Fruit fly (Drosophila melanogaster): ENCODE measurements around the gene ATPsynCF6.

Gene ATPsynCF6

DNA sequence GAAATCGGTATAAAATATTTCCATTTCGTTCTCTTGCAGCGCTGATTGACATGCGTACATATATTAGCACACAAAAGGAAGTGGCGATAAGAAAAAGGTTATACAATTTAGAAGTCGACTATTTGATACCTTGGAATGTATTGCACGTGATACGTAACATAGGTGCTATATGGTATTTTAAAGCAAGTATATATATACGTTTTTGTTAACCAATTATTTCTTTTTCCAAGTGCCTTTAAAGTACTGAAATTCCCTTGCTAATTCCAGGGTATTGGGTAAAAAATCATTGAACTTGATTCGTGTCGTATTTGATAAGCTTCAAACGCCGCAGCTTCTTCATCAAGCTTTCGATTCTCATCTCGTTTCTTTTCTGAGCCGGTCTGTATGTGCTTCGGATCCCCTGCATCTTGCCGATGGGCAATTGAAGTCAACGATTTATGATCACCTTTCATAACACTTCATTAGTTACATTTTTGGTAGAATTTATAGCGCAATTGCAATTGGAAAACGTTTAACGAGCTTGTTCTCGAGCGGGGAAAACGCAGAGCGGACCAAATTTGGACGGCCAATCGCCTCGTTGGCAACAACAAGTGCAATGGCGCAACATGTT is 7.8 kb upstream of the ATPsynCF6 start, which contains the start of gene CG4408 (continued):
- peak; percentile 4 for TF ChIP-seq fd3F (GFP tag; optimal IDR thresholded peaks at IDR 0.05)
- no peak for TF ChIP-seq CG17568 (GFP tag; optimal IDR thresholded peaks at IDR 0.05)
- TF ChIP-seq lab (GFP tag; optimal IDR thresholded peaks at IDR 0.05) = peak; percentile 73
- no peak for TF ChIP-seq ap (GFP tag; IDR thresholded peaks at IDR 0.05)
- no peak for TF ChIP-seq CG4617 (GFP tag; optimal IDR thresholded peaks at IDR 0.05; ENCODE audit: borderline replicate concordance)
- TF ChIP-seq CG6813 (GFP tag; optimal IDR thresholded peaks at IDR 0.05) = peak; percentile 50
- no peak for TF ChIP-seq Hand (GFP tag; optimal IDR thresholded peaks at IDR 0.05)
- no peak for TF ChIP-seq Trl (optimal IDR thresholded peaks at IDR 0.05)
- TF ChIP-seq Trl (GFP tag; optimal IDR thresholded peaks at IDR 0.05) = peak; percentile 20
- no peak for TF ChIP-seq yki (optimal IDR thresholded peaks at IDR 0.05)
- TF ChIP-seq B-H1 (GFP tag; IDR thresholded peaks at IDR 0.05) = no peak
- peak; percentile 68 for TF ChIP-seq Ada2b (GFP tag; IDR thresholded peaks at IDR 0.05)
- TF ChIP-seq ems (GFP tag; optimal IDR thresholded peaks at IDR 0.05) = no peak
- TF ChIP-seq mam (GFP tag; optimal IDR thresholded peaks at IDR 0.05) = peak; percentile 53

DNA sequence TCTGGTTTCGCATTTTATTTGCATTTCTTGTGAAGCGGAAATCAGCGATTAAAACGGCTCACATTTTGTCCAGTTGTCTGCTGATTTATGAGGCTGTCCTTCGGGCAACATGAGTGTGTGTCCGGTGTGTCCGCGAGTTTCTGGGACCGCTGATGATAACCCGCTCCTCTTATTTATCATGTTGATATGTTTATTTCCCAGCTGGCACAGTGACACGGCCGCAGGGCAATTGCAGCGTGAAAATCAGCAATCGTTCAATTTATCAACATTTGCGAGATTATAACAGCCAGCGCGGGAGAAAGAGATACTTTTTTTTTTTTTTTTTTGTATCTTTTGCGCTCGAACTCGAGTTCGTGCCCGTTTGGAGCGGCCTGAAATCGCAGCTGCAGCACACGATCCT is 4.5 kb upstream of the ATPsynCF6 start:
- peak; percentile 46 for TF ChIP-seq sens (GFP tag)
- TF ChIP-seq Lpt (GFP tag; optimal IDR thresholded peaks at IDR 0.05) = no peak
- TF ChIP-seq Ets65A (GFP tag) = peak; percentile 16
- TF ChIP-seq CG16779 (GFP tag; IDR thresholded peaks at IDR 0.05) = 0 out of 2 replicates have a peak, but pooled peaks have one; percentile 19

DNA sequence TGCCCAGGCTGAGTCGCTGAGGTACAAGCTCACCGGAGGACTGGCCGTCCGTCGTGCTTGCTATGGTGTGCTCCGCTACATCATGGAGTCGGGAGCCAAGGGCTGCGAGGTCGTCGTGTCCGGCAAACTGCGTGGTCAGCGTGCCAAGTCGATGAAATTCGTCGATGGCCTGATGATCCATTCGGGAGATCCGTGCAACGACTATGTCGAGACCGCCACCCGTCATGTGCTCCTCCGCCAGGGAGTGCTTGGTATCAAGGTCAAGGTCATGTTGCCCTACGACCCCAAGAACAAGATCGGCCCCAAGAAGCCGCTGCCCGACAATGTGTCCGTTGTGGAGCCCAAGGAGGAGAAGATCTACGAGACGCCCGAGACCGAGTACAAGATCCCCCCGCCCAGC is 3.6 kb upstream of the ATPsynCF6 start:
- TF ChIP-seq tin (GFP tag; optimal IDR thresholded peaks at IDR 0.05) (no peak), Med (GFP tag) (peak; percentile 71), CG8478 (optimal IDR thresholded peaks at IDR 0.05) (peak; percentile 7), Ets65A (GFP tag) (peak; percentile 78), hbn (GFP tag; IDR thresholded peaks at IDR 0.05; ENCODE audit: partially characterized antibody) (0 out of 2 replicates have a peak, but pooled peaks have one; percentile 21)

DNA sequence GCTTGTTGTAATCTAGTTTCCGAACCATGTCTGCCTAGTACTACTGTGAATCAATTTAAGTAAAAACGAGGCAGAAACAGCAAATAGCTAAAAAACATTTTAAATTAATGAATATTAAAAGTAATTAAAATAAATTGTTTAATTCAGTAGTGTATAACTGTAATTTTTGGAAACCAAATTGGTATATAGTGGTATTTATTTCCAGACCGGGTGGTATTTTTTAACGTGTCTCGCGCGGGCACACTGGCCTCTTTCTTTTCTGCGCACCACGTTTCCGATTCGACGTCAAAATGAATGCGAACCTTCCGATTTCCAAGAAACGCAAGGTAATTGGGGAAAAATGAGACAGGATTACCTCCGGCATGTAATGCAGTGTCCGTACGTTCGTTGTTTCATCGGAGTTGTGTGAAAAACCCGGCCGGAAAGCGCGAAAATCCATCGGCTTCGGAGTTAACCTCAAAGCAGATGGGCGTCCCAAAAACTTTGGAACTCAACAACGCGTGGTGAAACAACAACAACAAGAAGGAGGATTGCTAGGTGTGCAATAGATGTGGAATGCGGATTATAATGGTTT is 2.8 kb upstream of the ATPsynCF6 start, which contains the start of gene RpS3:
TSS of gene RpS3 (plus strand) at position 248 of the 574 bp plus-strand sequence.
- TF ChIP-seq Dp (GFP tag; optimal IDR thresholded peaks at IDR 0.05) = peak; percentile 31
- TF ChIP-seq CG1603 (tag; optimal IDR thresholded peaks at IDR 0.05) = peak; percentile 12
- TF ChIP-seq CG4328 (GFP tag; optimal IDR thresholded peaks at IDR 0.05) = peak; percentile 12
- peak; percentile 32 for TF ChIP-seq CG9727 (GFP tag; optimal IDR thresholded peaks at IDR 0.05)
- no peak for TF ChIP-seq CG14860 (GFP tag; IDR thresholded peaks at IDR 0.05; ENCODE audit: partially characterized antibody)
- TF ChIP-seq fd3F (GFP tag; optimal IDR thresholded peaks at IDR 0.05) = peak; percentile 8
- TF ChIP-seq insv (GFP tag; optimal IDR thresholded peaks at IDR 0.05) = peak in 1 of 2 experiments; percentile 35
- TF ChIP-seq CG4617 (GFP tag; optimal IDR thresholded peaks at IDR 0.05; ENCODE audit: borderline replicate concordance) = peak; percentile 30
- TF ChIP-seq Atf6 (GFP tag; IDR thresholded peaks at IDR 0.05) = no peak
- TF ChIP-seq stc (GFP tag; IDR thresholded peaks at IDR 0.05) = peak; percentile 16; the same call in 1 of the 2 replicates
- TF ChIP-seq CG3847 (GFP tag; IDR thresholded peaks at IDR 0.05) = peak; percentile 32; the same call in 1 of the 2 replicates
- TF ChIP-seq CG13775 (GFP tag; optimal IDR thresholded peaks at IDR 0.05) = peak; percentile 8
- TF ChIP-seq Lim3 (GFP tag; IDR thresholded peaks at IDR 0.05) = no peak
- TF ChIP-seq CG18011 (GFP tag; optimal IDR thresholded peaks at IDR 0.05) = peak; percentile 7
- TF ChIP-seq bsh (GFP tag; optimal IDR thresholded peaks at IDR 0.05) = peak in 1 of 2 experiments; percentile 45
- TF ChIP-seq CG11504 (tag; optimal IDR thresholded peaks at IDR 0.05) = peak; percentile 57
- peak; percentile 14 for TF ChIP-seq CG7839 (tag; optimal IDR thresholded peaks at IDR 0.05)
- no peak for TF ChIP-seq hkb (optimal IDR thresholded peaks at IDR 0.05)
- 0 out of 2 replicates have a peak, but pooled peaks have one; percentile 17 for TF ChIP-seq hkb (GFP tag; IDR thresholded peaks at IDR 0.05)
- peak; percentile 33 for TF ChIP-seq Jarid2 (GFP tag; optimal IDR thresholded peaks at IDR 0.05)
- TF ChIP-seq Nf-YC (tag; optimal IDR thresholded peaks at IDR 0.05) = peak; percentile 38
- TF ChIP-seq sens (GFP tag) = peak; percentile 81
- TF ChIP-seq pnt (GFP tag; optimal IDR thresholded peaks at IDR 0.05) = no peak
- peak; percentile 42 for TF ChIP-seq CG8924 (tag; optimal IDR thresholded peaks at IDR 0.05)
- no peak for TF ChIP-seq CG11093 (GFP tag; IDR thresholded peaks at IDR 0.05)
- TF ChIP-seq CG6765 (GFP tag; optimal IDR thresholded peaks at IDR 0.05) = peak; percentile 39

Data from whole organism, embryonic.